Worm (Caenorhabditis elegans): ENCODE data around the gene men-1.

Gene men-1

DNA sequence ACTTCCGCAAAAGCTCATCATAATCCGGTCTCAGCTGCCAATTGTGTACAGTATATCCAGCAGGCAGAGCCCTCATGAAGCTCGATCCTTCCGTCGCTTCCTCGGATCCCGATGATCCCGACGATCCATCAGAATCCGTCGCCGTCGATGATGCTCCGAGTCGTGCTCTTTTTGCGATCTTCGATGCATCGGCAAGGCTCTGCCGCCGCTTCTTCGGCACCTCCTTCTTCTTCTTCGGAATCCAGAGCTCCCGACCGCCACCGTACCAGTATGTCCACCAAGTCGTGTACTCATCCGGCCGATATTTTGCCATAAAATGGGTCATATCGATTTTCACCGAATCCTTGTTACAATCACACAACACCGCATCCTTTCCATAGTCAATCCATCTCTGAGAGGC, 6.0 kb upstream of the men-1 start:
- TF ChIP-seq set-16 (GFP tag; IDR thresholded peaks at IDR 0.05) (peak; percentile 86), hif-1 (tag; optimal IDR thresholded peaks at IDR 0.05) (no peak), nhr-42 (GFP tag; IDR thresholded peaks at IDR 0.05) (peak; percentile 37; the same call in 1 of the 2 replicates)

DNA sequence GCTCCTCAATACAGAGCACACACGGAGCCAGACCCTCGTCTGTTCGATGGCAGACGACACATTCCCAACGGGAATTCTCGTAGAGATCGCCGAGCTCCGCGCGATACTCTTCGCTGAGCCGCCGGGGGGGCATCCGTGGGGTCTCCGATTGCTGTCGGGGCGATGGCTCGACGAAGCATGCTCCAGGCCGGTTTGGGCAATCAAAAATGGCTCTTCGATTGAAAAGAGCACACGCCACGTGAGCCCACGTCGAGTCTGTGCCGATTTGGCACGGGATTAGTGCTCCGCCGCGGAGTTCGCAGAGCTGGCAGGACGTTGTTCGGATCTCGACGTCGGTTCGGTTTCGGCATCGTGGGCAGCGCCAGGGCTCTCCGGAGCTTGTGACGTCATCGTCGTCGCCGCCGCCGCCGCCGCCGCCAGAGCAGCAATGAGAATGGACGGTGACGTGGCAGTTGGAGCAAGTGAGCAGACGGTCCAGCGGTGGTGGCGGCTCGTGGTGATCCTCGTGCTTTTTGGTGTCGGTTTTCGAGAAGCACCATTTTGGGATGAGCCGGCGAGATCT, 3.4 kb upstream of the men-1 start:
- TF ChIP-seq dmd-8 (GFP tag; IDR thresholded peaks at IDR 0.05) (0 out of 2 replicates have a peak, but pooled peaks have one; percentile 3), fos-1 (tag; optimal IDR thresholded peaks at IDR 0.05) (no peak), set-16 (GFP tag; IDR thresholded peaks at IDR 0.05) (peak; percentile 96), T20F7.1 (GFP tag; optimal IDR thresholded peaks at IDR 0.05) (no peak), spr-3 (GFP tag; optimal IDR thresholded peaks at IDR 0.05) (peak; percentile 10)

DNA sequence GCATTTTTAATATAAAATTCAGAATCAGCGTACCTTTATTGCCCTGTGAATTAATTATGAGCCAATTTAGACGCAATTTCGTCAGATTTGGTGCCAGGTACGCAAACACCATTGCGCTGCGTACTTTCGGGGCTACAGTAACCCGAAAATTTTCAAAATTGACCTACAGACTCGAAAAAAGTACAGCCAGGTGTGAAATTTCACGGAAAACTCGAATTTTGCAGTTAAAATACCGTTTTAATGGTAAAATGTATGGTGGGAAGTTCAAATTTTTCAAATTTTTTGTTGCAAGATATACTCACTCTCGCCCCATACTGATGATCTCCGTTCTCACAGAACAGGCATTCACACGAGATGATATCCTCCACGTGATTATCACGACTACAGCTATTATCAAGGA, 2.6 kb upstream of the men-1 start:
- TF ChIP-seq ZK546.5 (tag; optimal IDR thresholded peaks at IDR 0.05) = no peak
- TF ChIP-seq ceh-62 (tag; optimal IDR thresholded peaks at IDR 0.05) = no peak
- TF ChIP-seq nhr-11 (tag; optimal IDR thresholded peaks at IDR 0.05) = no peak
- no peak for TF ChIP-seq snpc-4 (tag; optimal IDR thresholded peaks at IDR 0.05)
- TF ChIP-seq aha-1 (tag) = no peak
- no peak for TF ChIP-seq lir-3 (tag; optimal IDR thresholded peaks at IDR 0.05)
- TF ChIP-seq nhr-77 (tag; optimal IDR thresholded peaks at IDR 0.05) = no peak
- no peak for TF ChIP-seq dve-1 (tag; optimal IDR thresholded peaks at IDR 0.05; ENCODE audit: insufficient read depth)
- no peak for TF ChIP-seq ctbp-1 (GFP tag; IDR thresholded peaks at IDR 0.05)
- TF ChIP-seq arid-1 (GFP tag; conservative IDR thresholded peaks at IDR 0.05) = no peak
- TF ChIP-seq skn-1 (tag; optimal IDR thresholded peaks at IDR 0.05) = no peak
- no peak for TF ChIP-seq lin-1 (GFP tag; IDR thresholded peaks at IDR 0.05)
- no peak for TF ChIP-seq lin-29 (GFP tag; IDR thresholded peaks at IDR 0.05)
- no peak for TF ChIP-seq ceh-82 (tag; optimal IDR thresholded peaks at IDR 0.05)

DNA sequence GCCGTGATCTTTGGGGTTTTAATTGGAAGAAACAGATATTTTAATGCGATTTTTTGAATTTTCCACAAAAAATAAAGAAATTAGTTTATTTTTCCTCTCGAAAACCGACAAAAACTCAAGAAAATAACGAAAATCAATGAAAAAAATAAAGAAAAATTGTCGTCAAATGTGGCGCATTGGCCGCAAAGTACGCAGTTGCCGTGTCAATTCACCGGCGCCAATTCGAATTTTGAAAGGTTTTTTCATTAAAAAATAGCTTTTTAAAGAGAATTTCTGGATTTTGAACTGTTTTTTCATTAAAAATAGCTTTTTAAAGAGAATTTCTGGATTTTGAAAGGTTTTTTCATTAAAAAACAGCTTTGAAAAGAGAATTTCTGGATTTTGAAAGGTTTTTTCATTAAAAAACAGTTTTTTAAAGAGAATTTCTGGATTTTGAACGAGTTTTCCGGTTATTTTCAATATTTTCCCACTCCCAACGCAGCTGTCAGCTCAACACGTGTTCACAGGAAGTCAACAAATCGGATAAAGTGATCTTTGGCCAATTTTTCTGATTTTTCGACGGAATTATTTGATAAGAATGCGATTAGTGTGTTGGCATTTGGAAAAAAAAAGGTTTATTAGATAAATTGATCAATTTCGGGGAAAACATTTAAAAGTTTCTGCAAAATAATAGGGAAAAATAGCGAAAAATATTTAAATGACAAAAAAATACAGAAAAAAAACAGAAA, 619 bp upstream of the men-1 start:
- peak; percentile 53 for TF ChIP-seq mxl-3 (GFP tag; optimal IDR thresholded peaks at IDR 0.05)
- TF ChIP-seq dpl-1 (GFP tag; optimal IDR thresholded peaks at IDR 0.05) = peak; percentile 46
- peak; percentile 24 for TF ChIP-seq ama-1 (optimal IDR thresholded peaks at IDR 0.05)
- TF ChIP-seq aha-1 (tag) = peak; percentile 53
- no peak for TF ChIP-seq daf-16 (GFP tag; optimal IDR thresholded peaks at IDR 0.05)
- TF ChIP-seq daf-16 (tag; optimal IDR thresholded peaks at IDR 0.05) = peak; percentile 35
- no peak for TF ChIP-seq nhr-111 (GFP tag; optimal IDR thresholded peaks at IDR 0.05)
- TF ChIP-seq dmd-6 (GFP tag; IDR thresholded peaks at IDR 0.05) = peak; percentile 33; the same call in 1 of the 2 replicates
- peak; percentile 26 for TF ChIP-seq lin-38 (GFP tag; IDR thresholded peaks at IDR 0.05)
- TF ChIP-seq set-16 (GFP tag; IDR thresholded peaks at IDR 0.05) = no peak

DNA sequence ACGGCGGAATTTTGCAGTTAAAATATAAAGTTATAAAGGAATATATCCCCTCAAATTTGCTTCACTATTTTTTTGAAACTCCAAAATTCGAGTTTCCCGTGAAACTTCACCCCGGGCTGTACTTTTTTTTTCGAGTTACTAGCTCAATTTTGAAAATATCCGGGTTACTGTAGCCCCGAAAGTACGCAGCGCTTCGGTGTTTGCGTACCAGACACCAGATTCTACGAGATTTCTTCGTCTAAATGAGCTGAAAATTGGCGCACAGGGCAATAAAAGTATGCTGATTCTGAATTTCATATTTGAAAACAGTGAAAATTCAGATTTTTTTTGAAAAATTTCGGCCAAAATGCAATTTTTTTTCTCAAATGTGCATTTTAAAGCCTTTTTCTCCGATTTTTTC, 3.0 kb downstream of the men-1 start:
- TF ChIP-seq aha-1 (tag) = peak; percentile 92
- TF ChIP-seq unc-39 (tag; optimal IDR thresholded peaks at IDR 0.05) = no peak

DNA sequence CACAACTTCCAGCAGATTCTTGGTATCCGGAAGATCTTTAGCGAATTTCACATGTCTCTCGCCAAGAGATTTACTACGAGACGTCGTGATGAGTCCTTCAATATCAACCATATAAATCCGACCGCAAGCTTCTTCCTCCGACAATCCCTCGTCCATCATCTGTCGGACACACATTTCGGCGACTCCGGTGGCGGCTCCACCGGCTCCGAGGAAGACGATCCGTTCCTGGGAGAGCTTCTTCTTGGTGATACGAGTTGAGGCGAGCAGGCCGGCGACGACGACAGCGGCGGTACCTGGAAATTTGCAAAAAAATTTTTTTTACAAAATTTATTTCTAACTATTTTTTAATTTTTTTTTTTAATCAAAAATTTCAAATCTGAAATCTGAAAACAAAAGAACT, 3.8 kb downstream of the men-1 start:
- TF ChIP-seq set-16 (GFP tag; IDR thresholded peaks at IDR 0.05) (peak; percentile 80), snpc-1.2 (GFP tag; IDR thresholded peaks at IDR 0.05) (no peak), daf-12 (tag; optimal IDR thresholded peaks at IDR 0.05) (no peak), ceh-44 (GFP tag; IDR thresholded peaks at IDR 0.05) (no peak), ama-1 (optimal IDR thresholded peaks at IDR 0.05) (no peak), egl-43 (GFP tag; IDR thresholded peaks at IDR 0.05) (no peak)
